Worm (Caenorhabditis elegans): Measurements from ENCODE around the gene C34C12.2.
"Not testable (repeated sequence)": the region's sequence is repeated elsewhere in the genome, so short reads cannot be mapped to it uniquely, and the experiment has no call there.

C34C12.2 gene

ce11 chrIII:3453486-3453885, at the start of gene C34C12.2:
TSS of gene C34C12.2 (plus strand) at chrIII:3453786.
- TF ChIP-seq nhr-12 (tag; optimal IDR thresholded peaks at IDR 0.05); flh-1 (GFP tag; optimal IDR thresholded peaks at IDR 0.05); hlh-1 (tag; optimal IDR thresholded peaks at IDR 0.05): not testable (repeated sequence)

ce11 chrIII:3404354-3404913, 49.2 kb upstream of the C34C12.2 start, which contains the start of the genes npp-9 and F59A2.5:
TSS of gene npp-9 (minus strand) at chrIII:3404479.
TSS of gene F59A2.5 (plus strand) at chrIII:3404863.
- TF ChIP-seq hlh-1 (tag; optimal IDR thresholded peaks at IDR 0.05) (peak; percentile 23), ces-1 (GFP tag; optimal IDR thresholded peaks at IDR 0.05) (peak; percentile 25), mep-1 (tag; optimal IDR thresholded peaks at IDR 0.05) (peak; percentile 61), nhr-237 (tag; optimal IDR thresholded peaks at IDR 0.05) (peak; percentile 7), ceh-39 (tag; optimal IDR thresholded peaks at IDR 0.05) (no peak), sem-2 (GFP tag; optimal IDR thresholded peaks at IDR 0.05) (no peak), flh-1 (GFP tag; optimal IDR thresholded peaks at IDR 0.05) (no peak), nhr-28 (tag; optimal IDR thresholded peaks at IDR 0.05) (no peak), lsy-2 (tag; optimal IDR thresholded peaks at IDR 0.05) (peak; percentile 33), cnd-1 (tag; optimal IDR thresholded peaks at IDR 0.05) (no peak)

ce11 chrIII:3405535-3405934, 48.1 kb upstream of the C34C12.2 start, which contains the start of gene golg-4:
TSS of gene golg-4 (plus strand) at chrIII:3405568.
- TF ChIP-seq mep-1 (tag; optimal IDR thresholded peaks at IDR 0.05), result no peak
- TF ChIP-seq ceh-43 (GFP tag; optimal IDR thresholded peaks at IDR 0.05), result no peak
- no peak for TF ChIP-seq ham-2 (GFP tag; optimal IDR thresholded peaks at IDR 0.05)
- TF ChIP-seq nhr-237 (tag; optimal IDR thresholded peaks at IDR 0.05), result no peak
- no peak for TF ChIP-seq lin-32 (GFP tag; optimal IDR thresholded peaks at IDR 0.05)
- no peak for TF ChIP-seq flh-1 (GFP tag; optimal IDR thresholded peaks at IDR 0.05)
- TF ChIP-seq snpc-4 (tag; optimal IDR thresholded peaks at IDR 0.05), result no peak
- no peak for TF ChIP-seq tbx-8 (GFP tag; optimal IDR thresholded peaks at IDR 0.05)
- TF ChIP-seq elt-3 (tag; optimal IDR thresholded peaks at IDR 0.05), result no peak
- TF ChIP-seq unc-62 (GFP tag; optimal IDR thresholded peaks at IDR 0.05), result no peak
- no peak for TF ChIP-seq bed-3 (GFP tag; optimal IDR thresholded peaks at IDR 0.05)
- TF ChIP-seq lin-13 (tag; optimal IDR thresholded peaks at IDR 0.05), result no peak
- TF ChIP-seq lsy-2 (tag; optimal IDR thresholded peaks at IDR 0.05), result no peak
- TF ChIP-seq mls-2 (tag; optimal IDR thresholded peaks at IDR 0.05), result no peak
- TF ChIP-seq nhr-76 (tag; optimal IDR thresholded peaks at IDR 0.05), result no peak
- TF ChIP-seq hlh-1 (tag; optimal IDR thresholded peaks at IDR 0.05), result no peak
- TF ChIP-seq cnd-1 (tag; optimal IDR thresholded peaks at IDR 0.05), result no peak
- no peak for TF ChIP-seq ceh-83 (GFP tag; optimal IDR thresholded peaks at IDR 0.05)
- no peak for TF ChIP-seq unc-120 (tag; optimal IDR thresholded peaks at IDR 0.05; ENCODE audit: poor library complexity, severe bottlenecking)

ce11 chrIII:3413437-3413836, 40.1 kb upstream of the C34C12.2 start:
- TF ChIP-seq pha-4 (tag; optimal IDR thresholded peaks at IDR 0.05) (no peak), nhr-12 (tag; optimal IDR thresholded peaks at IDR 0.05) (no peak), zip-8 (tag; optimal IDR thresholded peaks at IDR 0.05) (peak; percentile 96)

- peak; percentile 99 for TF ChIP-seq ces-1 (GFP tag; optimal IDR thresholded peaks at IDR 0.05)
- no peak for TF ChIP-seq zip-8 (tag; optimal IDR thresholded peaks at IDR 0.05)
Measured at ce11 chrIII:3414412-3414811, 39.2 kb upstream of the C34C12.2 start.

- no peak for TF ChIP-seq nhr-12 (tag; optimal IDR thresholded peaks at IDR 0.05)
- TF ChIP-seq nhr-237 (tag; optimal IDR thresholded peaks at IDR 0.05), result no peak
- no peak for TF ChIP-seq unc-120 (tag; optimal IDR thresholded peaks at IDR 0.05; ENCODE audit: poor library complexity, severe bottlenecking)
- no peak for TF ChIP-seq mab-5 (tag; optimal IDR thresholded peaks at IDR 0.05)
Measured at ce11 chrIII:3417453-3417852, 36.1 kb upstream of the C34C12.2 start.

ce11 chrIII:3418906-3419305, 34.7 kb upstream of the C34C12.2 start:
- no peak for TF ChIP-seq elt-1 (tag; optimal IDR thresholded peaks at IDR 0.05; ENCODE audit: borderline replicate concordance, insufficient read depth)
- no peak for TF ChIP-seq mls-2 (tag; optimal IDR thresholded peaks at IDR 0.05)
- no peak for TF ChIP-seq nhr-76 (tag; optimal IDR thresholded peaks at IDR 0.05)
- no peak for TF ChIP-seq nhr-237 (tag; optimal IDR thresholded peaks at IDR 0.05)
- no peak for TF ChIP-seq unc-120 (tag; optimal IDR thresholded peaks at IDR 0.05; ENCODE audit: poor library complexity, severe bottlenecking)
- TF ChIP-seq bed-3 (GFP tag; optimal IDR thresholded peaks at IDR 0.05), result no peak
- no peak for TF ChIP-seq lsy-2 (tag; optimal IDR thresholded peaks at IDR 0.05)
- TF ChIP-seq ceh-39 (tag; optimal IDR thresholded peaks at IDR 0.05), result no peak
- no peak for TF ChIP-seq cnd-1 (tag; optimal IDR thresholded peaks at IDR 0.05)
- TF ChIP-seq snpc-4 (tag; optimal IDR thresholded peaks at IDR 0.05), result no peak
- TF ChIP-seq drap-1 (GFP tag; optimal IDR thresholded peaks at IDR 0.05), result no peak
- TF ChIP-seq sptf-1 (tag; optimal IDR thresholded peaks at IDR 0.05), result no peak
